Worm (Caenorhabditis elegans) whole organism, L4 larva: Measurements from ENCODE around the gene F58A4.1.

Source experiments
- D1046.2 ChIP-seq: fragments of 200-800 bp; sonication (Bioruptor generic); IDR thresholded peaks from 2 replicates; pipeline ENCODE4 v1.3.6; 2022; ENCODE audit warnings: missing genetic modification characterization, missing compliant biosample characterization
- F49E8.2 ChIP-seq: sonication (generic microtip); optimal IDR thresholded peaks from 2 replicates; lab custom pipeline; 2016; ENCODE audit warnings: missing compliant biosample characterization, mild to moderate bottlenecking, missing genetic modification characterization, borderline replicate concordance
- T26A8.4 ChIP-seq: fragments of 200-800 bp; sonication (Bioruptor generic); IDR thresholded peaks from 2 replicates; pipeline ENCODE4 v1.3.6; 2022; ENCODE audit warnings: missing genetic modification characterization, missing compliant biosample characterization
- aha-1 ChIP-seq: fragments of 150-350 bp; peaks from one replicate; lab custom pipeline; 2014; ENCODE audit warnings: missing biosample characterization, missing genetic modification characterization
- attf-4 ChIP-seq: sonication (generic microtip); optimal IDR thresholded peaks from 3 replicates; lab custom pipeline; 2017; ENCODE audit warnings: missing biosample characterization, missing genetic modification characterization
- ceh-32 ChIP-seq: sonication (generic microtip); optimal IDR thresholded peaks from 2 replicates; lab custom pipeline; 2016; ENCODE audit warnings: mild to moderate bottlenecking, missing genetic modification characterization, missing compliant biosample characterization; ENCODE audit not compliant: poor library complexity
- ceh-44 ChIP-seq: fragments of 200-800 bp; sonication (Bioruptor generic); IDR thresholded peaks from 2 replicates; pipeline ENCODE4 v1.3.6; 2022; ENCODE audit warnings: missing genetic modification reagents, missing genetic modification characterization, missing compliant biosample characterization
- ceh-82 ChIP-seq: sonication (generic microtip); optimal IDR thresholded peaks from 2 replicates; lab custom pipeline; 2017; ENCODE audit warnings: missing biosample characterization, missing genetic modification characterization
- ces-1 ChIP-seq: fragments of 150-350 bp; sonication (generic microtip); optimal IDR thresholded peaks from 4 replicates; lab custom pipeline; 2014; ENCODE audit warnings: missing biosample characterization, missing genetic modification reagents, missing genetic modification characterization
- daf-12 ChIP-seq: fragments of 150-350 bp; optimal IDR thresholded peaks from 2 replicates; lab custom pipeline; 2014; ENCODE audit warnings: missing biosample characterization, missing genetic modification reagents, missing genetic modification characterization
- daf-16 ChIP-seq, 3 experiments: sonication (generic microtip); optimal IDR thresholded peaks; 2 replicates each; lab custom pipeline; 2016 to 2017; ENCODE audit warnings: missing genetic modification characterization in 3 of 3, missing genetic modification reagents in 3 of 3, mild to moderate bottlenecking in 2 of 3, missing compliant biosample characterization in 2 of 3, missing biosample characterization in 1 of 3, moderate library complexity in 1 of 3
- dmd-8 ChIP-seq: fragments of 200-800 bp; sonication (Bioruptor generic); IDR thresholded peaks from 2 replicates; pipeline ENCODE4 v1.3.6; 2022; ENCODE audit warnings: missing genetic modification characterization, missing compliant biosample characterization
- dmd-9 ChIP-seq: fragments of 200-800 bp; sonication (Bioruptor generic); IDR thresholded peaks from 2 replicates; pipeline ENCODE4 v1.3.6; 2022; ENCODE audit warnings: missing genetic modification reagents, missing genetic modification characterization, missing compliant biosample characterization
- dve-1 ChIP-seq: sonication (generic microtip); optimal IDR thresholded peaks from 2 replicates; lab custom pipeline; 2017; ENCODE audit warnings: antibody characterized with exemption, mild to moderate bottlenecking, missing genetic modification characterization, missing compliant biosample characterization; ENCODE audit not compliant: insufficient read depth
- hlh-30 ChIP-seq: sonication (generic microtip); optimal IDR thresholded peaks from 2 replicates; lab custom pipeline; 2017; ENCODE audit warnings: antibody characterized with exemption, mild to moderate bottlenecking, missing genetic modification characterization, missing compliant biosample characterization; ENCODE audit not compliant: insufficient read depth
- hmg-1.1 ChIP-seq: fragments of 200-800 bp; sonication (Bioruptor generic); IDR thresholded peaks from 2 replicates; pipeline ENCODE4 v1.3.6; 2022; ENCODE audit warnings: missing genetic modification reagents, missing genetic modification characterization, missing compliant biosample characterization
- jun-1 ChIP-seq: fragments of 150-350 bp; optimal IDR thresholded peaks from 2 replicates; lab custom pipeline; 2014; ENCODE audit warnings: missing biosample characterization, missing genetic modification reagents, missing genetic modification characterization
- lim-7 ChIP-seq: fragments of 200-800 bp; sonication (Bioruptor generic); IDR thresholded peaks from 2 replicates; pipeline ENCODE4 v1.3.6; 2022; ENCODE audit warnings: missing genetic modification characterization, missing compliant biosample characterization
- lin-13 ChIP-seq: fragments of 150-350 bp; optimal IDR thresholded peaks from 2 replicates; lab custom pipeline; 2014; ENCODE audit warnings: missing biosample characterization, missing genetic modification reagents, missing genetic modification characterization
- lin-15B ChIP-seq: fragments of 150-350 bp; sonication (generic microtip); optimal IDR thresholded peaks from 3 replicates; lab custom pipeline; 2014; ENCODE audit warnings: missing biosample characterization, missing genetic modification characterization
- lir-3 ChIP-seq: sonication (generic microtip); optimal IDR thresholded peaks from 2 replicates; lab custom pipeline; 2016; ENCODE audit warnings: mild to moderate bottlenecking, missing genetic modification characterization, missing compliant biosample characterization
- madf-5 ChIP-seq, 2 experiments: fragments of 200-800 bp; sonication (Bioruptor generic); IDR thresholded peaks; 2 replicates each; pipeline ENCODE4 v1.3.6; 2022; ENCODE audit warnings: missing compliant biosample characterization in 2 of 2, missing genetic modification characterization in 2 of 2
- mep-1 ChIP-seq: fragments of 150-350 bp; sonication (generic microtip); optimal IDR thresholded peaks from 3 replicates; lab custom pipeline; 2014; ENCODE audit warnings: missing biosample characterization, missing genetic modification characterization
- mes-2 ChIP-seq: sonication (generic microtip); optimal IDR thresholded peaks from 2 replicates; lab custom pipeline; 2016; ENCODE audit warnings: missing genotype, mild to moderate bottlenecking, missing genetic modification characterization, missing compliant biosample characterization; ENCODE audit not compliant: poor library complexity, severe bottlenecking
- mxl-3 ChIP-seq: fragments of 200-800 bp; sonication (Bioruptor generic); optimal IDR thresholded peaks from 2 replicates; lab custom pipeline; 2018; ENCODE audit warnings: mild to moderate bottlenecking, missing genetic modification characterization, missing compliant biosample characterization
- nhr-237 ChIP-seq: sonication (generic microtip); optimal IDR thresholded peaks from 2 replicates; lab custom pipeline; 2017; ENCODE audit warnings: missing biosample characterization, missing genetic modification characterization
- nhr-25 ChIP-seq: sonication (generic microtip); optimal IDR thresholded peaks from 2 replicates; lab custom pipeline; 2017; ENCODE audit warnings: missing genetic modification characterization, mild to moderate bottlenecking, missing compliant biosample characterization, antibody characterized with exemption, moderate library complexity, borderline replicate concordance; ENCODE audit not compliant: insufficient read depth
- nhr-28 ChIP-seq: fragments of 150-350 bp; optimal IDR thresholded peaks from 2 replicates; lab custom pipeline; 2014; ENCODE audit warnings: missing biosample characterization, missing genetic modification characterization
- nhr-41 ChIP-seq: fragments of 200-800 bp; sonication (Bioruptor generic); IDR thresholded peaks from 2 replicates; pipeline ENCODE4 v1.3.6; 2022; ENCODE audit warnings: missing genetic modification reagents, missing genetic modification characterization, missing compliant biosample characterization
- nhr-42 ChIP-seq: fragments of 200-800 bp; sonication (Bioruptor generic); IDR thresholded peaks from 2 replicates; pipeline ENCODE4 v1.3.6; 2022; ENCODE audit warnings: missing genetic modification characterization, missing compliant biosample characterization
- nhr-6 ChIP-seq: fragments of 150-350 bp; optimal IDR thresholded peaks from 2 replicates; lab custom pipeline; 2014; ENCODE audit warnings: missing biosample characterization, missing genetic modification characterization
- pha-4 ChIP-seq, 2 experiments: fragments of 150-350 bp in 1 of 2; fragments of 200-800 bp in 1 of 2; sonication (Bioruptor generic) in 1 of 2; IDR thresholded peaks in 1 of 2; optimal IDR thresholded peaks in 1 of 2; 2 replicates each; pipeline versions ENCODE4 v1.3.6 to Lab custom; 2014 to 2022; ENCODE audit warnings: missing genetic modification characterization in 2 of 2, missing genetic modification reagents in 2 of 2, missing biosample characterization in 1 of 2, missing compliant biosample characterization in 1 of 2
- pqm-1 ChIP-seq: sonication (generic microtip); optimal IDR thresholded peaks from 2 replicates; lab custom pipeline; 2017; ENCODE audit warnings: missing biosample characterization, missing genetic modification characterization
- set-16 ChIP-seq: fragments of 200-800 bp; sonication (Bioruptor generic); IDR thresholded peaks from 2 replicates; pipeline ENCODE4 v1.3.6; 2022; ENCODE audit warnings: missing genetic modification reagents, missing genetic modification characterization, missing compliant biosample characterization
- skn-1 ChIP-seq: fragments of 150-350 bp; optimal IDR thresholded peaks from 2 replicates; lab custom pipeline; 2014; ENCODE audit warnings: missing biosample characterization, missing genetic modification characterization
- snpc-1.2 ChIP-seq: fragments of 200-800 bp; sonication (Bioruptor generic); IDR thresholded peaks from 2 replicates; pipeline ENCODE4 v1.3.6; 2022; ENCODE audit warnings: missing genetic modification reagents, missing genetic modification characterization, missing compliant biosample characterization
- spr-1 ChIP-seq: sonication (generic microtip); optimal IDR thresholded peaks from 2 replicates; lab custom pipeline; 2016; ENCODE audit warnings: mild to moderate bottlenecking, missing genetic modification characterization, missing compliant biosample characterization
- spr-3 ChIP-seq: fragments of 200-800 bp; sonication (Bioruptor generic); optimal IDR thresholded peaks from 2 replicates; lab custom pipeline; 2018; ENCODE audit warnings: mild to moderate bottlenecking, missing genetic modification characterization, missing compliant biosample characterization
- unc-130 ChIP-seq: sonication (generic microtip); optimal IDR thresholded peaks from 2 replicates; lab custom pipeline; 2016; ENCODE audit warnings: missing genetic modification reagents, missing genetic modification characterization, missing compliant biosample characterization
- unc-39 ChIP-seq: sonication (generic microtip); optimal IDR thresholded peaks from 2 replicates; lab custom pipeline; 2017; ENCODE audit warnings: missing biosample characterization, missing genetic modification characterization
- unc-62 ChIP-seq, 3 experiments: fragments of 150-350 bp in 1 of 3; sonication (generic microtip); optimal IDR thresholded peaks in 2 of 3; peaks in 1 of 3; 1 replicate in 1 of 3; 2 replicates in 2 of 3; lab custom pipeline; 2014 to 2017; ENCODE audit warnings: missing biosample characterization in 3 of 3, missing genetic modification characterization in 3 of 3, missing genetic modification reagents in 3 of 3, missing genotype in 1 of 3
- zfp-2 ChIP-seq: sonication (generic microtip); optimal IDR thresholded peaks from 2 replicates; lab custom pipeline; 2016; ENCODE audit warnings: mild to moderate bottlenecking, missing genetic modification characterization, missing compliant biosample characterization
- zfp-3 ChIP-seq: fragments of 200-800 bp; sonication (Bioruptor generic); conservative IDR thresholded peaks from 2 replicates; pipeline ENCODE4 v1.3.6; 2022; ENCODE audit warnings: missing genetic modification reagents, missing genetic modification characterization, missing compliant biosample characterization
- zip-11 ChIP-seq: fragments of 200-800 bp; sonication (Bioruptor generic); IDR thresholded peaks from 2 replicates; pipeline ENCODE4 v1.3.6; 2022; ENCODE audit warnings: missing genetic modification characterization, missing compliant biosample characterization
- ztf-7 ChIP-seq: fragments of 150-350 bp; optimal IDR thresholded peaks from 2 replicates; lab custom pipeline; 2014; ENCODE audit warnings: missing biosample characterization, missing genetic modification characterization

Gene F58A4.1

DNA sequence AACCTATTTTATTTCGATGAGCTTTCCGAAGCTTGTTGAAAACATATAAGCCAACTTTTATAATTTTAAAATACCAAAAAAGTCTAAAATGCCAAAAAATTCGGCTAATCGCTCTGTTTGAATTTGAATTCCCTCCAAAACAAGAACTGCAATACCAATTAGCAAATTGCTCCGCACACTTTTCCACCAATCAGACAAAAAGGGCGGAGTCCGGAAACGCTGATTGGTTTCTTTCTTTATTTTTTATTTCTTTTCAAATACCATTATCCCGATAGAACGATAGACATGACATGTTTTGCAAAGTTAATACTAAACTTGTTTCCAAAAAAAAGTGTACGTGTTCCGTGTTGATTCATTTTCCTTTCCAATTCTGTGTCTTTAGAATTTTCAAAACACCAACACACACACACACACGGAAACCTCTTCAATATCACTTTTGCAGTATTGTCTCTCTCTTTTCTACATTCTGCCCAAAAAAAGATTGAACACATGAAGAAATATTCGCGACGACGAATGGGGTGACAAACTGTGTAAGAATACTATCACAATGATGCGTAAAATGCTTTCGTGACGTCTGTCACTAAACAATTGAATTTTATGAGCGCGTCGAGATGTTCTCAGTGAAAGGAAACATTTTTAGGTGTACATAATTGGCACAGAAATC lies 19.5 kb downstream of the F58A4.1 start:
- TF ChIP-seq nhr-28 (tag; lab: Kevin White, UChicago) (peak; percentile 61), mes-2 (tag; lab: Kevin White, UChicago) (peak; percentile 14), T26A8.4 (GFP tag; lab: Robert Waterston, UW) (no peak), daf-16 (GFP tag; optimal IDR thresholded peaks at IDR 0.05; lab: Kevin White, UChicago) (no peak), daf-16 (tag; optimal IDR thresholded peaks at IDR 0.05; lab: Kevin White, UChicago) (peak; percentile 23), mxl-3 (GFP tag; lab: Kevin White, UChicago) (peak; percentile 23), lin-13 (no peak), hlh-30 (tag; lab: Kevin White, UChicago) (peak; percentile 44), dve-1 (tag; lab: Kevin White, UChicago) (peak; percentile 50)

- peak in 1 of 2 experiments; percentile 82 for TF ChIP-seq unc-62 (GFP tag; optimal IDR thresholded peaks at IDR 0.05 in 1 of 2; lab: Kevin White, UChicago)
- TF ChIP-seq unc-62 (tag; optimal IDR thresholded peaks at IDR 0.05; lab: Kevin White, UChicago), result peak; percentile 43
- no peak for TF ChIP-seq unc-39 (tag; lab: Kevin White, UChicago)
- peak; percentile 13 for TF ChIP-seq skn-1 (tag; lab: Kevin White, UChicago)
- TF ChIP-seq spr-3, result peak; percentile 22
- 0 out of 2 replicates have a peak, but pooled peaks have one; percentile 13 for TF ChIP-seq snpc-1.2 (GFP tag; lab: Robert Waterston, UW)
- peak; percentile 93 for TF ChIP-seq aha-1
- TF ChIP-seq nhr-42 (GFP tag; lab: Robert Waterston, UW), result 0 out of 2 replicates have a peak, but pooled peaks have one; percentile 42
- no peak for TF ChIP-seq ceh-82 (tag; lab: Kevin White, UChicago)
- TF ChIP-seq zip-11 (GFP tag; lab: Robert Waterston, UW), result no peak
- no peak for TF ChIP-seq dmd-9 (GFP tag; lab: Robert Waterston, UW)
- peak; percentile 58 for TF ChIP-seq ces-1 (GFP tag; lab: Kevin White, UChicago)
- peak; percentile 89 for TF ChIP-seq hmg-1.1 (GFP tag; lab: Robert Waterston, UW)
- peak; percentile 91 for TF ChIP-seq pha-4 (GFP tag; IDR thresholded peaks at IDR 0.05; lab: Robert Waterston, UW)
- peak; percentile 30 for TF ChIP-seq pha-4 (tag; optimal IDR thresholded peaks at IDR 0.05; lab: Kevin White, UChicago)
- peak; percentile 64 for TF ChIP-seq nhr-237 (tag; lab: Kevin White, UChicago)
- TF ChIP-seq dve-1 (tag; lab: Kevin White, UChicago), result peak; percentile 95
- TF ChIP-seq dmd-8 (GFP tag; lab: Robert Waterston, UW), result no peak
- TF ChIP-seq nhr-41, result peak; percentile 7; the same call in 1 of the 2 replicates
- no peak for TF ChIP-seq lir-3 (tag; lab: Kevin White, UChicago)
- no peak for TF ChIP-seq daf-12 (tag; lab: Kevin White, UChicago)
- peak; percentile 93 for TF ChIP-seq set-16 (GFP tag; lab: Robert Waterston, UW)
- TF ChIP-seq ceh-32 (tag; lab: Kevin White, UChicago), result no peak
- TF ChIP-seq ceh-44, result no peak
- peak in 1 of 2 experiments; percentile 65; a peak in 1 of 4 replicates for TF ChIP-seq madf-5 (GFP tag; IDR thresholded peaks at IDR 0.05; lab: Robert Waterston, UW)
- TF ChIP-seq spr-1, result peak; percentile 88
- 0 out of 2 replicates have a peak, but pooled peaks have one; percentile 14 for TF ChIP-seq D1046.2 (GFP tag; lab: Robert Waterston, UW)
- TF ChIP-seq zfp-2 (tag; lab: Kevin White, UChicago), result peak; percentile 35
- no peak; the same call in 1 of the 2 replicates for TF ChIP-seq lim-7 (GFP tag; lab: Robert Waterston, UW)
- TF ChIP-seq zfp-3, result peak; percentile 61
- no peak for TF ChIP-seq jun-1
- TF ChIP-seq ztf-7 (tag; lab: Kevin White, UChicago), result no peak
- no peak for TF ChIP-seq unc-130 (GFP tag; lab: Kevin White, UChicago)
- peak; percentile 97 for TF ChIP-seq mep-1 (tag; lab: Kevin White, UChicago)
- peak; percentile 85 for TF ChIP-seq nhr-6 (tag; lab: Kevin White, UChicago)
- peak; percentile 86 for TF ChIP-seq nhr-25 (tag; lab: Kevin White, UChicago)
- TF ChIP-seq lin-15B (tag; lab: Kevin White, UChicago), result no peak
- TF ChIP-seq pqm-1, result peak; percentile 57
- TF ChIP-seq F49E8.2 (tag; lab: Kevin White, UChicago), result no peak
- no peak for TF ChIP-seq attf-4 (tag; lab: Kevin White, UChicago)
Observed at ce11 chrIII:9619079-9619761, 21.0 kb downstream of the F58A4.1 start, which contains the start of gene hlh-11. TSS of gene hlh-11 (plus strand) at chrIII:9619711.
